Fruit fly (Drosophila melanogaster) whole organism, prepupa: ENCODE data around the gene ben.
A peak's percentile ranks its signal among the peaks of the same experiment; 100 is the strongest.

Experiments
- Blimp-1 ChIP-seq: fragments of 200-800 bp; sonication (Bioruptor generic); optimal IDR thresholded peaks from 3 replicates; lab custom pipeline; 2017; ENCODE audit warnings: missing biosample characterization, missing genetic modification characterization, mild to moderate bottlenecking, moderate library complexity, missing genetic modification reagents
- CG10669 ChIP-seq: fragments of 200-800 bp; sonication (Bioruptor generic); optimal IDR thresholded peaks from 3 replicates; lab custom pipeline; 2018; ENCODE audit warnings: missing biosample characterization, mild to moderate bottlenecking, missing genetic modification characterization, moderate library complexity
- CG11762 ChIP-seq: fragments of 200-800 bp; sonication (Bioruptor generic); optimal IDR thresholded peaks from 3 replicates; lab custom pipeline; 2016; ENCODE audit warnings: missing biosample characterization, missing genetic modification characterization; ENCODE audit not compliant: insufficient read depth
- CG15336 ChIP-seq: fragments of 200-800 bp; sonication (Bioruptor generic); IDR thresholded peaks from 2 replicates; pipeline ENCODE4 v1.3.6; 2022; ENCODE audit warnings: missing biosample characterization, missing genetic modification characterization
- CG1621 ChIP-seq: fragments of 200-800 bp; sonication (Bioruptor generic); optimal IDR thresholded peaks from 3 replicates; lab custom pipeline; 2018; ENCODE audit warnings: missing biosample characterization, mild to moderate bottlenecking, missing genetic modification characterization
- CG16779 ChIP-seq: fragments of 200-800 bp; sonication (Bioruptor generic); optimal IDR thresholded peaks from 3 replicates; lab custom pipeline; 2017; ENCODE audit warnings: missing biosample characterization, mild to moderate bottlenecking, missing genetic modification characterization
- CG3032 ChIP-seq: fragments of 200-800 bp; optimal IDR thresholded peaks from 2 replicates; lab custom pipeline; 2019; ENCODE audit warnings: missing biosample characterization, mild to moderate bottlenecking, missing genetic modification characterization, moderate library complexity
- CG32006 ChIP-seq: fragments of 200-800 bp; sonication (Bioruptor generic); optimal IDR thresholded peaks from 3 replicates; lab custom pipeline; 2017; ENCODE audit warnings: missing biosample characterization, mild to moderate bottlenecking, missing genetic modification characterization
- CG34406 ChIP-seq: fragments of 200-800 bp; sonication (Bioruptor generic); optimal IDR thresholded peaks from 3 replicates; lab custom pipeline; 2016; ENCODE audit warnings: missing biosample characterization, missing genetic modification characterization
- CG4318 ChIP-seq: fragments of 200-800 bp; sonication (Bioruptor generic); optimal IDR thresholded peaks from 3 replicates; lab custom pipeline; 2017; ENCODE audit warnings: missing biosample characterization, mild to moderate bottlenecking, missing genetic modification characterization
- CG6163 ChIP-seq: fragments of 200-800 bp; sonication (Bioruptor generic); IDR thresholded peaks from 3 replicates; pipeline ENCODE4 v1.3.6; 2022; ENCODE audit warnings: missing biosample characterization, missing genetic modification characterization
- CG6276 ChIP-seq: fragments of 200-800 bp; sonication (Bioruptor generic); optimal IDR thresholded peaks from 2 replicates; lab custom pipeline; 2017; ENCODE audit warnings: missing biosample characterization, mild to moderate bottlenecking, missing genetic modification characterization
- CG6808 ChIP-seq: fragments of 200-800 bp; sonication (Bioruptor generic); optimal IDR thresholded peaks from 3 replicates; lab custom pipeline; 2017; ENCODE audit warnings: missing biosample characterization, missing genetic modification characterization, mild to moderate bottlenecking, moderate library complexity, missing genetic modification reagents
- CG8119 ChIP-seq: fragments of 200-800 bp; sonication (Bioruptor generic); IDR thresholded peaks from 3 replicates; pipeline ENCODE4 v1.3.6; 2022; ENCODE audit warnings: missing biosample characterization, missing genetic modification characterization
- CG8319 ChIP-seq: fragments of 200-800 bp; sonication (Bioruptor generic); optimal IDR thresholded peaks from 3 replicates; lab custom pipeline; 2016; ENCODE audit warnings: missing biosample characterization, missing genetic modification characterization
- CG8632 ChIP-seq: fragments of 200-800 bp; sonication (Bioruptor generic); optimal IDR thresholded peaks from 3 replicates; lab custom pipeline; 2016; ENCODE audit warnings: missing biosample characterization, missing genetic modification characterization
- Eip75B ChIP-seq: fragments of 200-800 bp; sonication (Bioruptor generic); optimal IDR thresholded peaks from 3 replicates; lab custom pipeline; 2016; ENCODE audit warnings: missing biosample characterization, missing genetic modification characterization
- Eip78C ChIP-seq: fragments of 200-800 bp; sonication (Bioruptor generic); peaks from one replicate; lab custom pipeline; 2016; ENCODE audit warnings: missing biosample characterization, missing genetic modification characterization
- Ets21C ChIP-seq: fragments of 200-800 bp; sonication (Bioruptor generic); optimal IDR thresholded peaks from 3 replicates; lab custom pipeline; 2016; ENCODE audit warnings: missing biosample characterization, missing genetic modification characterization
- Ets96B ChIP-seq: fragments of 200-800 bp; optimal IDR thresholded peaks from 2 replicates; lab custom pipeline; 2019; ENCODE audit warnings: missing biosample characterization, mild to moderate bottlenecking, missing genetic modification characterization, moderate library complexity
- Hr38 ChIP-seq: sonication (Bioruptor generic); optimal IDR thresholded peaks from 2 replicates; lab custom pipeline; 2016; ENCODE audit warnings: missing biosample characterization, missing genetic modification characterization
- Hr4 ChIP-seq: fragments of 200-800 bp; sonication (Bioruptor generic); optimal IDR thresholded peaks from 3 replicates; lab custom pipeline; 2016; ENCODE audit warnings: missing biosample characterization, missing genetic modification characterization
- Met ChIP-seq: fragments of 200-800 bp; sonication (Bioruptor generic); optimal IDR thresholded peaks from 3 replicates; lab custom pipeline; 2016; ENCODE audit warnings: missing biosample characterization, missing genetic modification characterization
- OdsH ChIP-seq: fragments of 200-800 bp; sonication (Bioruptor generic); optimal IDR thresholded peaks from 3 replicates; lab custom pipeline; 2016; ENCODE audit warnings: missing biosample characterization, missing genetic modification characterization
- Smox ChIP-seq: fragments of 200-800 bp; sonication (Bioruptor generic); optimal IDR thresholded peaks from 3 replicates; lab custom pipeline; 2016; ENCODE audit warnings: missing biosample characterization, missing genetic modification characterization
- Sox102F ChIP-seq: fragments of 200-800 bp; sonication (Bioruptor generic); optimal IDR thresholded peaks from 2 replicates; lab custom pipeline; 2016; ENCODE audit warnings: missing biosample characterization, mild to moderate bottlenecking, missing genetic modification characterization
- Sox15 ChIP-seq: fragments of 200-800 bp; sonication (Bioruptor generic); optimal IDR thresholded peaks from 3 replicates; lab custom pipeline; 2016; ENCODE audit warnings: missing biosample characterization, missing genetic modification characterization
- acj6 ChIP-seq: fragments of 200-800 bp; sonication (Bioruptor generic); optimal IDR thresholded peaks from 3 replicates; lab custom pipeline; 2016; ENCODE audit warnings: missing biosample characterization, missing genetic modification characterization
- dac ChIP-seq: fragments of 200-800 bp; sonication (Bioruptor generic); optimal IDR thresholded peaks from 2 replicates; lab custom pipeline; 2017; ENCODE audit warnings: missing biosample characterization, mild to moderate bottlenecking, missing genetic modification characterization
- dsx ChIP-seq: fragments of 200-800 bp; optimal IDR thresholded peaks from 3 replicates; lab custom pipeline; 2019; ENCODE audit warnings: missing biosample characterization, mild to moderate bottlenecking, missing genetic modification characterization, moderate library complexity; ENCODE audit not compliant: poor library complexity, severe bottlenecking
- eg ChIP-seq: fragments of 200-800 bp; sonication (Bioruptor generic); IDR thresholded peaks from 3 replicates; pipeline ENCODE4 v1.3.6; 2022; ENCODE audit warnings: missing biosample characterization, missing genetic modification characterization
- esn ChIP-seq: fragments of 200-800 bp; sonication (Bioruptor generic); optimal IDR thresholded peaks from 2 replicates; lab custom pipeline; 2016; ENCODE audit warnings: missing biosample characterization, mild to moderate bottlenecking, missing genetic modification characterization, moderate library complexity
- fd59A ChIP-seq: fragments of 200-800 bp; sonication (Bioruptor generic); optimal IDR thresholded peaks from 2 replicates; lab custom pipeline; 2017; ENCODE audit warnings: missing biosample characterization, mild to moderate bottlenecking, missing genetic modification characterization, missing genetic modification reagents
- fd85E ChIP-seq: fragments of 200-800 bp; sonication (Bioruptor generic); optimal IDR thresholded peaks from 3 replicates; lab custom pipeline; 2016; ENCODE audit warnings: missing biosample characterization, missing genetic modification characterization
- net ChIP-seq: fragments of 200-800 bp; sonication (Bioruptor generic); optimal IDR thresholded peaks from 3 replicates; lab custom pipeline; 2016; ENCODE audit warnings: missing biosample characterization, missing genetic modification characterization
- salr ChIP-seq, 2 experiments: fragments of 200-800 bp; sonication (Bioruptor generic); optimal IDR thresholded peaks; 3 replicates each; lab custom pipeline; 2016 to 2018; ENCODE audit warnings: missing biosample characterization in 2 of 2, missing genetic modification characterization in 2 of 2, mild to moderate bottlenecking in 1 of 2
- spab ChIP-seq: fragments of 200-800 bp; sonication (Bioruptor generic); optimal IDR thresholded peaks from 2 replicates; lab custom pipeline; 2017; ENCODE audit warnings: missing biosample characterization, mild to moderate bottlenecking, missing genetic modification characterization, missing genetic modification reagents
- svp ChIP-seq: fragments of 200-800 bp; sonication (Bioruptor generic); peaks from one replicate; lab custom pipeline; 2016; ENCODE audit warnings: missing biosample characterization, missing genetic modification characterization
- vri ChIP-seq: fragments of 200-800 bp; sonication (Bioruptor generic); optimal IDR thresholded peaks from 3 replicates; lab custom pipeline; 2016; ENCODE audit warnings: missing biosample characterization, mild to moderate bottlenecking, missing genetic modification characterization

Gene ben

dm6 chrX:14017414-14017813, 21.3 kb downstream of the ben start (continued):
- TF ChIP-seq fd85E (GFP tag; lab: Kevin White, UChicago) (no peak), CG8319 (GFP tag; lab: Kevin White, UChicago) (no peak), Sox102F (GFP tag; lab: Kevin White, UChicago) (no peak), acj6 (GFP tag; lab: Kevin White, UChicago) (no peak), fd59A (peak; percentile 50), CG8632 (GFP tag; lab: Kevin White, UChicago) (no peak), net (GFP tag; lab: Kevin White, UChicago) (no peak), OdsH (GFP tag; lab: Kevin White, UChicago) (peak; percentile 41), Sox15 (GFP tag; lab: Kevin White, UChicago) (no peak), Ets21C (GFP tag; lab: Kevin White, UChicago) (no peak), CG16779 (tag; lab: Kevin White, UChicago) (no peak), Smox (GFP tag; lab: Kevin White, UChicago) (no peak), vri (no peak), CG8119 (GFP tag; lab: Robert Waterston, UW) (peak; percentile 42; the same call in 1 of the 3 replicates), CG10669 (GFP tag; lab: Kevin White, UChicago) (peak; percentile 68), Eip75B (peak; percentile 25), CG6808 (peak; percentile 53), Hr4 (GFP tag; lab: Kevin White, UChicago) (no peak), CG4318 (no peak), dac (GFP tag; lab: Kevin White, UChicago) (no peak), Met (GFP tag; lab: Kevin White, UChicago) (no peak), Ets96B (tag; lab: Kevin White, UChicago) (peak; percentile 69), Hr38 (GFP tag; lab: Kevin White, UChicago) (no peak), salr (GFP tag; optimal IDR thresholded peaks at IDR 0.05; lab: Kevin White, UChicago) (peak in 1 of 2 experiments; percentile 11), CG6276 (GFP tag; lab: Kevin White, UChicago) (no peak), CG11762 (GFP tag; lab: Kevin White, UChicago) (no peak), CG1621 (tag; lab: Kevin White, UChicago) (peak; percentile 47), eg (no peak), spab (GFP tag; lab: Kevin White, UChicago) (peak; percentile 54)

DNA sequence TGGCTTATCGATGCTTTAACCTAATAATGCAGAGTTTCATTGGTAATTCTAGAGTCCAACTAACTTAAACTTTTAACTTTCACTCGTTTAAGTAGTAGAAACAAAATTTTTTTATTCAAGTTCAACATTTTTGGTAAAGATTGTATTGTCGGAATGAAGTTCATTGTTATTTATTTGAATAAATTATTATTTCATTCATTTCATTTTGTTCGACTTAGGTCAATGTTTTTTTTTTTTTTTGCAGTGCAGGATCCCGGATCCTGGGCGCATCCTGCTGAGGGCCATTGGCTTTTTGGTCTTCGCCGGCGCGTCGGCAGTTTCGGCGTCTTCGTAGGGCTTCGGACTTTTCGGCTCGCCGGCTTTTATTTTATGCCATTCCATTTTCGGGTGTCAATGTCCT, 22.9 kb downstream of the ben start:
- no peak for TF ChIP-seq CG4318
- TF ChIP-seq CG8319 (GFP tag; lab: Kevin White, UChicago), result no peak
- peak; percentile 7 for TF ChIP-seq esn (GFP tag; lab: Kevin White, UChicago)
- no peak for TF ChIP-seq Smox (GFP tag; lab: Kevin White, UChicago)
- peak; percentile 34 for TF ChIP-seq CG32006 (GFP tag; lab: Kevin White, UChicago)
- no peak for TF ChIP-seq CG10669 (GFP tag; lab: Kevin White, UChicago)
- TF ChIP-seq CG16779 (tag; lab: Kevin White, UChicago), result no peak
- no peak for TF ChIP-seq CG6163 (GFP tag; lab: Robert Waterston, UW)
- no peak for TF ChIP-seq vri
- peak; percentile 55 for TF ChIP-seq Eip78C (GFP tag; lab: Kevin White, UChicago)
- TF ChIP-seq Met (GFP tag; lab: Kevin White, UChicago), result peak; percentile 18
- TF ChIP-seq svp (GFP tag; lab: Kevin White, UChicago), result peak; percentile 75
- TF ChIP-seq CG15336 (GFP tag; lab: Robert Waterston, UW), result no peak

- no peak for TF ChIP-seq dsx (GFP tag; lab: Kevin White, UChicago)
- TF ChIP-seq CG6276 (GFP tag; lab: Kevin White, UChicago), result no peak
- no peak for TF ChIP-seq Hr4 (GFP tag; lab: Kevin White, UChicago)
- no peak for TF ChIP-seq Blimp-1 (GFP tag; lab: Kevin White, UChicago)
- no peak for TF ChIP-seq svp (GFP tag; lab: Kevin White, UChicago)
- TF ChIP-seq Met (GFP tag; lab: Kevin White, UChicago), result no peak
- no peak for TF ChIP-seq CG34406 (GFP tag; lab: Kevin White, UChicago)
- TF ChIP-seq CG8319 (GFP tag; lab: Kevin White, UChicago), result no peak
- no peak for TF ChIP-seq net (GFP tag; lab: Kevin White, UChicago)
- TF ChIP-seq CG3032 (tag; lab: Kevin White, UChicago), result no peak
These were observed 29.3 kb downstream of the ben start for dm6 chrX:14025410-14025809.
